Fruit fly (Drosophila melanogaster) whole organism, larva: ENCODE data around the gene TotC.

ENCODE experiments used
- noc ChIP-seq: fragments of 200-800 bp; sonication (Bioruptor generic); optimal IDR thresholded peaks from 3 replicates; lab custom pipeline; 2019; ENCODE audit warnings: missing biosample characterization, mild to moderate bottlenecking, missing genetic modification characterization, moderate library complexity

The TotC gene

dm6 chr3R:20841840-20842239 is 30.9 kb upstream of the TotC start, which contains the start of gene CG15695:
CG15695 (plus strand) TSS chr3R:20842140.
- no peak for TF ChIP-seq noc (tag; lab: Kevin White, UChicago)

dm6 chr3R:20845493-20845892 is 27.3 kb upstream of the TotC start:
- no peak for TF ChIP-seq noc (tag; lab: Kevin White, UChicago)

- TF ChIP-seq noc (tag; lab: Kevin White, UChicago) = no peak
Measured at dm6 chr3R:20846316-20846715, 26.5 kb upstream of the TotC start.

dm6 chr3R:20846768-20847167 is 26.0 kb upstream of the TotC start, which contains the start of gene CG15696:
CG15696 (plus strand) TSS chr3R:20847068.
- no peak for TF ChIP-seq noc (tag; lab: Kevin White, UChicago)

- TF ChIP-seq noc (tag; lab: Kevin White, UChicago) = peak; percentile 18
Measured at dm6 chr3R:20850395-20851039, 22.3 kb upstream of the TotC start, which contains the start of gene RpS30. RpS30 (plus strand) TSS chr3R:20850516.

- no peak for TF ChIP-seq noc (tag; lab: Kevin White, UChicago)
Measured at dm6 chr3R:20859845-20860244, 12.9 kb upstream of the TotC start, which contains the start of gene Ir93a. Ir93a (minus strand) TSS chr3R:20859945.

dm6 chr3R:20866204-20866603 is 6.6 kb upstream of the TotC start, which contains the start of gene KaiR1D:
KaiR1D (minus strand) TSS chr3R:20866231.
- TF ChIP-seq noc (tag; lab: Kevin White, UChicago) = no peak

dm6 chr3R:20870736-20871135 is 2.1 kb upstream of the TotC start, which contains the start of gene TotA:
TotA (plus strand) TSS chr3R:20871036.
- no peak for TF ChIP-seq noc (tag; lab: Kevin White, UChicago)

dm6 chr3R:20873638-20874037 is 850 bp downstream of the TotC start, which contains the start of gene TotB:
TotB (plus strand) TSS chr3R:20873938.
- no peak for TF ChIP-seq noc (tag; lab: Kevin White, UChicago)

- TF ChIP-seq noc (tag; lab: Kevin White, UChicago) = no peak
Measured at dm6 chr3R:20876680-20877079, 3.9 kb downstream of the TotC start.

- no peak for TF ChIP-seq noc (tag; lab: Kevin White, UChicago)
Measured at dm6 chr3R:20877436-20877835, 4.6 kb downstream of the TotC start, which contains the start of gene TotZ. TotZ (plus strand) TSS chr3R:20877736.

- no peak for TF ChIP-seq noc (tag; lab: Kevin White, UChicago)
Measured at dm6 chr3R:20890505-20890904, 17.7 kb downstream of the TotC start.

- no peak for TF ChIP-seq noc (tag; lab: Kevin White, UChicago)
Measured at dm6 chr3R:20890920-20891319, 18.1 kb downstream of the TotC start.

dm6 chr3R:20891495-20891894 is 18.7 kb downstream of the TotC start:
- no peak for TF ChIP-seq noc (tag; lab: Kevin White, UChicago)

dm6 chr3R:20897128-20897527 is 24.3 kb downstream of the TotC start, which contains the start of gene Ktl:
Ktl (minus strand) TSS chr3R:20897320.
- TF ChIP-seq noc (tag; lab: Kevin White, UChicago) = no peak

- TF ChIP-seq noc (tag; lab: Kevin White, UChicago) = no peak
Measured at dm6 chr3R:20901656-20902055, 28.9 kb downstream of the TotC start, which contains the start of gene Grik. Grik (plus strand) TSS chr3R:20901956.

- no peak for TF ChIP-seq noc (tag; lab: Kevin White, UChicago)
Measured at dm6 chr3R:20905418-20905817, 32.6 kb downstream of the TotC start, which contains the start of gene TotX. TotX (minus strand) TSS chr3R:20905518.
